Worm (Caenorhabditis elegans) whole organism, early embryonic: ENCODE data around the gene syx-18.

ENCODE experiments used
- ama-1 ChIP-seq: fragments of 150-350 bp; optimal IDR thresholded peaks from 2 replicates; lab custom pipeline; 2014
- ceh-13 ChIP-seq: fragments of 200-800 bp; sonication (Bioruptor generic); optimal IDR thresholded peaks from 2 replicates; lab custom pipeline; 2018; ENCODE audit warnings: mild to moderate bottlenecking, missing genetic modification characterization, missing compliant biosample characterization
- scrt-1 ChIP-seq: fragments of 200-800 bp; sonication (Bioruptor generic); IDR thresholded peaks from 2 replicates; pipeline ENCODE4 v1.3.6; 2022; ENCODE audit warnings: missing genetic modification characterization, missing compliant biosample characterization

ce11 chrV:6681501-6681900, 26.3 kb upstream of the syx-18 start, which contains the start of gene egl-46:
- TF ChIP-seq ceh-13 (GFP tag; lab: Kevin White, UChicago): no peak
- no peak for TF ChIP-seq scrt-1 (GFP tag; lab: Robert Waterston, UW)
- TF ChIP-seq ama-1 (lab: Kevin White, UChicago): no peak
